Worm (Caenorhabditis elegans) whole organism, L1 larva: ENCODE measurements around the gene clec-258.

Source experiments
- fkh-4 ChIP-seq: sonication (generic microtip); optimal IDR thresholded peaks from 2 replicates; lab custom pipeline; 2016; ENCODE audit warnings: missing compliant biosample characterization, missing genetic modification characterization, borderline replicate concordance
- lir-3 ChIP-seq: sonication (generic microtip); optimal IDR thresholded peaks from 2 replicates; lab custom pipeline; 2016; ENCODE audit warnings: mild to moderate bottlenecking, missing genetic modification characterization, moderate library complexity, missing compliant biosample characterization; ENCODE audit not compliant: poor library complexity
- rnt-1 ChIP-seq: sonication (generic microtip); optimal IDR thresholded peaks from 2 replicates; lab custom pipeline; 2016; ENCODE audit warnings: mild to moderate bottlenecking, missing genetic modification characterization, moderate library complexity, missing compliant biosample characterization

ce11 chrV:19779220-19779619 lies 9.0 kb upstream of the clec-258 start:
- no peak for TF ChIP-seq rnt-1 (tag; lab: Kevin White, UChicago)
- no peak for TF ChIP-seq lir-3 (tag; lab: Kevin White, UChicago)
- no peak for TF ChIP-seq fkh-4 (tag; lab: Kevin White, UChicago)
